Fruit fly (Drosophila melanogaster): ENCODE results near the gene Tsen34.

DNA sequence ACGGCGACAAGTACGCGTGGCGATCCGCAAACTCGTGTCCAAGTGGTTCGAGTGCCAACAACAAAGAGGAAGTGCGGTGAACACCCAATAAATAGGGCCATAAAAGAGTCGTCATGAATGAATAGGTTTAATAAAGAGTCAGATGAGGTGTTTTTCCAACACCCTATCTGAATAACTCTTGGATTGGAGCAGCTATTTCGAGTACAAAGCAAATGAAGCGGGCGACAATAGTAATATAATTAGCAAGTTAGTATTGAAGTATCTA, 21.7 kb upstream of the Tsen34 start:
- TF ChIP-seq spab (GFP tag; optimal IDR thresholded peaks at IDR 0.05), result no peak
- no peak for TF ChIP-seq CG6854 (GFP tag; optimal IDR thresholded peaks at IDR 0.05)
